Fruit fly (Drosophila melanogaster) whole organism: ENCODE measurements around the gene tal-2A.

ENCODE experiments used
- CG8478 ChIP-seq: fragments of >200 bp; optimal IDR thresholded peaks from 2 replicates; lab custom pipeline; 2018; ENCODE audit warnings: inconsistent platforms
- Dll ChIP-seq: fragments of >200 bp; optimal IDR thresholded peaks from 2 replicates; lab custom pipeline; 2017
- pan ChIP-seq: fragments of >200 bp; optimal IDR thresholded peaks from 2 replicates; lab custom pipeline; 2017
- psq ChIP-seq: fragments of >200 bp; optimal IDR thresholded peaks from 2 replicates; lab custom pipeline; 2017

DNA sequence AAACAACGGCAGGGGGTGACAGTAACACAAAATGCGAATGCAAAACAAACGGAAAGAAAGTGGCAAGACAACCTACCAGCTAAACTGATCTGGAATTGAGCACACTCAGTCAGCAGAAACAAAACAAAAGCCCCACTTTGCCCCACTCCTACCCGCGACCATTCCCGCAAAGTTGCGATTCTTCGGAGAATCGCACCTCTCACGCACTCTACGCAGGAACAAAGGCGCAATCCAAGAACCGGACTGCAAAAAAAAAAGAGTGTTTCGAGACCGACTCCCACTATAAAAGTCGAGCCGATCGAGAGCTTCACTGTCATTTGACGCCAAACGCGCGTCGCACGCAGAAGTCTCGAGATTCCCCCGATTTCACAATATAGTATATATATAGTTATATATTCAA, 45.7 kb upstream of the tal-2A start, which contains the start of gene Cht5:
- no peak for TF ChIP-seq Dll (lab: Kevin White, UChicago)
- TF ChIP-seq CG8478 (lab: Kevin White, UChicago) = no peak
- TF ChIP-seq psq (lab: Kevin White, UChicago) = no peak
- TF ChIP-seq pan = no peak
